Worm (Caenorhabditis elegans) whole organism, young adult: ENCODE data around the gene C38H2.3.

Experiments used
- C17E4.6 ChIP-seq: fragments of 200-800 bp; sonication (Bioruptor generic); IDR thresholded peaks from 2 replicates; pipeline ENCODE4 v1.3.6; 2022; ENCODE audit warnings: missing genetic modification reagents, missing genetic modification characterization, missing compliant biosample characterization
- F22D6.2 ChIP-seq: sonication (generic microtip); optimal IDR thresholded peaks from 2 replicates; lab custom pipeline; 2016; ENCODE audit warnings: mild to moderate bottlenecking, missing genetic modification characterization, missing compliant biosample characterization
- F33H1.4 ChIP-seq: fragments of 200-800 bp; sonication (Bioruptor generic); IDR thresholded peaks from 2 replicates; pipeline ENCODE4 v1.3.6; 2022; ENCODE audit warnings: missing genetic modification reagents, missing genetic modification characterization, missing compliant biosample characterization
- F37B4.10 ChIP-seq: fragments of 200-800 bp; sonication (Bioruptor generic); IDR thresholded peaks from 2 replicates; pipeline ENCODE4 v1.3.6; 2022; ENCODE audit warnings: missing genetic modification characterization, missing compliant biosample characterization
- F49E8.2 ChIP-seq: sonication (generic microtip); optimal IDR thresholded peaks from 3 replicates; lab custom pipeline; 2017; ENCODE audit warnings: missing genetic modification characterization, mild to moderate bottlenecking, missing compliant biosample characterization, antibody characterized with exemption, moderate library complexity; ENCODE audit not compliant: insufficient read depth
- K11D2.4 ChIP-seq: fragments of 200-800 bp; sonication (Bioruptor generic); IDR thresholded peaks from 2 replicates; pipeline ENCODE4 v1.3.6; 2022; ENCODE audit warnings: missing genetic modification reagents, missing genetic modification characterization, missing compliant biosample characterization
- K12H6.12 ChIP-seq: fragments of 200-800 bp; sonication (Bioruptor generic); optimal IDR thresholded peaks from 2 replicates; lab custom pipeline; 2018; ENCODE audit warnings: mild to moderate bottlenecking, missing genetic modification characterization, missing compliant biosample characterization
- T07F8.4 ChIP-seq: sonication (generic microtip); optimal IDR thresholded peaks from 2 replicates; lab custom pipeline; 2016; ENCODE audit warnings: mild to moderate bottlenecking, missing genetic modification characterization, moderate library complexity, missing compliant biosample characterization
- T26A5.8 ChIP-seq: sonication (generic microtip); optimal IDR thresholded peaks from 2 replicates; lab custom pipeline; 2016; ENCODE audit warnings: missing genetic modification characterization, missing compliant biosample characterization
- bed-2 ChIP-seq: fragments of 200-800 bp; sonication (Bioruptor generic); IDR thresholded peaks from 2 replicates; pipeline ENCODE4 v1.3.6; 2022; ENCODE audit warnings: missing genetic modification reagents, missing genetic modification characterization, missing compliant biosample characterization
- ceh-27 ChIP-seq: fragments of 200-800 bp; sonication (Bioruptor generic); optimal IDR thresholded peaks from 2 replicates; lab custom pipeline; 2018; ENCODE audit warnings: mild to moderate bottlenecking, missing genetic modification characterization, moderate library complexity, missing compliant biosample characterization
- ceh-40 ChIP-seq: fragments of 200-800 bp; sonication (Bioruptor generic); IDR thresholded peaks from 2 replicates; pipeline ENCODE4 v1.3.6; 2022; ENCODE audit warnings: missing genetic modification characterization, missing compliant biosample characterization
- ceh-58 ChIP-seq: fragments of 200-800 bp; sonication (Bioruptor generic); IDR thresholded peaks from 2 replicates; pipeline ENCODE4 v1.3.6; 2022; ENCODE audit warnings: missing genetic modification characterization, missing compliant biosample characterization
- chd-7 ChIP-seq: sonication (generic microtip); optimal IDR thresholded peaks from 2 replicates; lab custom pipeline; 2016; ENCODE audit warnings: mild to moderate bottlenecking, missing genetic modification characterization, moderate library complexity, missing compliant biosample characterization
- die-1 ChIP-seq: sonication (generic microtip); optimal IDR thresholded peaks from 2 replicates; lab custom pipeline; 2016; ENCODE audit warnings: missing genotype, mild to moderate bottlenecking, missing genetic modification characterization, missing compliant biosample characterization
- dpl-1 ChIP-seq: fragments of 150-350 bp; optimal IDR thresholded peaks from 2 replicates; lab custom pipeline; 2014; ENCODE audit warnings: missing biosample characterization, missing genetic modification reagents, missing genetic modification characterization
- egl-18 ChIP-seq: fragments of 200-800 bp; sonication (Bioruptor generic); IDR thresholded peaks from 2 replicates; pipeline ENCODE4 v1.3.6; 2022; ENCODE audit warnings: missing genetic modification reagents, missing genetic modification characterization, missing compliant biosample characterization
- egrh-3 ChIP-seq: fragments of 200-800 bp; sonication (Bioruptor generic); IDR thresholded peaks from 2 replicates; pipeline ENCODE4 v1.3.6; 2022; ENCODE audit warnings: missing genetic modification reagents, missing genetic modification characterization, missing compliant biosample characterization
- ets-4 ChIP-seq: fragments of 200-800 bp; sonication (Bioruptor generic); optimal IDR thresholded peaks from 2 replicates; lab custom pipeline; 2018; ENCODE audit warnings: mild to moderate bottlenecking, missing genetic modification characterization, missing compliant biosample characterization
- gei-17 ChIP-seq: fragments of 200-800 bp; sonication (Bioruptor generic); optimal IDR thresholded peaks from 2 replicates; lab custom pipeline; 2018; ENCODE audit warnings: mild to moderate bottlenecking, missing genetic modification characterization, missing compliant biosample characterization
- him-1 ChIP-seq: sonication (generic microtip); optimal IDR thresholded peaks from 2 replicates; lab custom pipeline; 2016; ENCODE audit warnings: missing genotype, missing genetic modification reagents, missing genetic modification characterization, missing compliant biosample characterization
- hlh-12 ChIP-seq: sonication (generic microtip); optimal IDR thresholded peaks from 2 replicates; lab custom pipeline; 2016; ENCODE audit warnings: missing genetic modification characterization, missing compliant biosample characterization
- hlh-26 ChIP-seq: fragments of 200-800 bp; sonication (Bioruptor generic); conservative IDR thresholded peaks from 2 replicates; pipeline ENCODE4 v1.3.6; 2022; ENCODE audit warnings: missing genetic modification reagents, missing genetic modification characterization, missing compliant biosample characterization
- hmg-20 ChIP-seq: fragments of 200-800 bp; sonication (Bioruptor generic); IDR thresholded peaks from 2 replicates; pipeline ENCODE4 v1.3.6; 2022; ENCODE audit warnings: missing genetic modification reagents, missing genetic modification characterization, missing compliant biosample characterization
- lin-26 ChIP-seq: fragments of 200-800 bp; sonication (Bioruptor generic); IDR thresholded peaks from 2 replicates; pipeline ENCODE4 v1.3.6; 2022; ENCODE audit warnings: missing genetic modification reagents, missing genetic modification characterization, missing compliant biosample characterization
- lin-35 ChIP-seq, 3 experiments: fragments of 150-350 bp in 2 of 3; sonication (generic microtip) in 1 of 3; optimal IDR thresholded peaks; 2 replicates each; lab custom pipeline; 2014 to 2018; ENCODE audit warnings: missing biosample characterization in 3 of 3, missing genetic modification characterization in 3 of 3, missing genetic modification reagents in 3 of 3
- lin-40 ChIP-seq: sonication (generic microtip); optimal IDR thresholded peaks from 2 replicates; lab custom pipeline; 2016; ENCODE audit warnings: missing genetic modification characterization, mild to moderate bottlenecking, missing compliant biosample characterization, missing genotype, missing genetic modification reagents
- lsy-27 ChIP-seq: sonication (generic microtip); optimal IDR thresholded peaks from 2 replicates; lab custom pipeline; 2017; ENCODE audit warnings: missing genetic modification characterization, mild to moderate bottlenecking, missing compliant biosample characterization, antibody characterized with exemption, missing genotype, borderline replicate concordance; ENCODE audit not compliant: insufficient read depth
- mcd-1 ChIP-seq: fragments of 200-800 bp; sonication (Bioruptor generic); IDR thresholded peaks from 2 replicates; pipeline ENCODE4 v1.3.6; 2022; ENCODE audit warnings: missing genetic modification reagents, missing genetic modification characterization, missing compliant biosample characterization
- mel-28 ChIP-seq: sonication (generic microtip); optimal IDR thresholded peaks from 2 replicates; lab custom pipeline; 2016; ENCODE audit warnings: borderline replicate concordance, mild to moderate bottlenecking, missing genetic modification characterization, missing compliant biosample characterization
- nhr-120 ChIP-seq: fragments of 200-800 bp; sonication (Bioruptor generic); IDR thresholded peaks from 2 replicates; pipeline ENCODE4 v1.3.6; 2022; ENCODE audit warnings: missing genetic modification characterization, missing compliant biosample characterization
- nhr-179 ChIP-seq: sonication (generic microtip); optimal IDR thresholded peaks from 2 replicates; lab custom pipeline; 2016; ENCODE audit warnings: mild to moderate bottlenecking, missing genetic modification characterization, missing compliant biosample characterization
- rec-8 ChIP-seq, 2 experiments: sonication (generic microtip); optimal IDR thresholded peaks; 2 replicates each; lab custom pipeline; 2016; ENCODE audit warnings: mild to moderate bottlenecking in 2 of 2, missing genetic modification characterization in 2 of 2, missing genetic modification reagents in 2 of 2, missing genotype in 2 of 2, missing biosample characterization in 1 of 2, missing compliant biosample characterization in 1 of 2, moderate library complexity in 1 of 2
- snpc-4 ChIP-seq, 5 experiments: fragments of 150-350 bp in 1 of 5; sonication (generic microtip) in 4 of 5; optimal IDR thresholded peaks; 2 replicates each; lab custom pipeline; 2014 to 2018; ENCODE audit warnings: missing genetic modification characterization in 5 of 5, missing biosample characterization in 3 of 5, antibody characterized with exemption in 2 of 5, mild to moderate bottlenecking in 2 of 5, missing compliant biosample characterization in 2 of 5, missing genotype in 2 of 5, moderate library complexity in 2 of 5, missing genetic modification reagents in 1 of 5
- somi-1 ChIP-seq: fragments of 200-800 bp; sonication (Bioruptor generic); optimal IDR thresholded peaks from 2 replicates; lab custom pipeline; 2018; ENCODE audit warnings: mild to moderate bottlenecking, missing genetic modification characterization, missing compliant biosample characterization
- tbx-9 ChIP-seq: sonication (generic microtip); optimal IDR thresholded peaks from 2 replicates; lab custom pipeline; 2016; ENCODE audit warnings: borderline replicate concordance, missing genetic modification characterization, inconsistent platforms, missing compliant biosample characterization
- xnd-1 ChIP-seq: sonication (generic microtip); optimal IDR thresholded peaks from 2 replicates; lab custom pipeline; 2016; ENCODE audit warnings: missing genotype, missing genetic modification reagents, missing genetic modification characterization, missing compliant biosample characterization
- zim-3 ChIP-seq: sonication (generic microtip); optimal IDR thresholded peaks from 2 replicates; lab custom pipeline; 2017; ENCODE audit warnings: mild to moderate bottlenecking, missing genetic modification characterization, moderate library complexity, missing compliant biosample characterization
- ztf-3 ChIP-seq: fragments of 200-800 bp; sonication (Bioruptor generic); optimal IDR thresholded peaks from 2 replicates; lab custom pipeline; 2018; ENCODE audit warnings: mild to moderate bottlenecking, missing genetic modification characterization, missing compliant biosample characterization

C38H2.3 gene

DNA sequence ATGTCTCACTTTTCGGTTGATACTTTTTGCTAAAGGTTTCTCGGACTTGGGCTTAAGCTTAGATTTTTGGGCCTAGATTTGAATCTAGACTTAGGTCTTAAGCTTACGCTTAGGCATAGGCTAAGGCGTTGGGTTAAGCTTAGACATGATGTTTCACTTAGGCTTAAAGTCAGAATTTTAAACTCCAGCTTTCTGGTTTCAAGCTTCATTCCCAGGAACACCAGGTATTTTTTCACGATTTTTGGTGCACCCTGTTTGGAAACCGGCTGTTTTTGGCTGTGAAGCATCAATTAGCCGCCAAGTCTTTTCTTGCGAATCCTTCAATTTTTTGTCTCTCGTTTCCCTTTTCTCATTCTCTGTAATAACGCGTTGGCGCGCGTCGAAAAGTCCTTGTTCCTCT, 12.5 kb downstream of the C38H2.3 start:
- TF ChIP-seq F37B4.10 (0 out of 2 replicates have a peak, but pooled peaks have one; percentile 41), zim-3 (no peak)

DNA sequence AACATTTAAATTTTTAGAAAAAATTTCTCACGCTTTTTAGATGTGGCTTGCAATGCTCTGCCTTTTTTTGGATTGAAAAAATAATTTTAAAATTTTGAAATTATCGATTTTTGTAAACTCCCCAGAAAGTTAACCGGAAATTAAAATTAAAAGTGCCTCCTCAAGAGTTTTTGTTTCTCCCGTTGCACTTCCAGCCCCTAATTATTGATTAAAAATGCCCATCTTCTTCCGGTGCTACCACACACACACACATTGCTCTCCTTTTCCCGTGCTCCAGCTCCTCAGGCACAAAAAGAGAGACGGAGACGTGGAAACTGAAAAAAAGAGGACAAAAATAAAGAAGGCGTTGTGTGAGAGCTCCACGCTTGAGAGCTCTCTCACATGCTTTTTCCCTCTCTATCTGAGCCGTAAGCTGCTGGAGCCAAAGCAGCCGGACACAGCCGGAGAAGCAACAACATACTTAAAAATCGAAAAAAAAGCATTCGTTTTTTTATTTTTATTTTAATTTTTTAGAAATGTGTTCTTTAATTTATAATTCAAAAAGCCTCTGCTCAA, 18.9 kb downstream of the C38H2.3 start:
- TF ChIP-seq K12H6.12 (peak; percentile 44), mcd-1 (GFP tag; lab: Robert Waterston, UW) (no peak), ceh-27 (GFP tag; lab: Kevin White, UChicago) (peak; percentile 4), K11D2.4 (GFP tag; lab: Robert Waterston, UW) (no peak)

DNA sequence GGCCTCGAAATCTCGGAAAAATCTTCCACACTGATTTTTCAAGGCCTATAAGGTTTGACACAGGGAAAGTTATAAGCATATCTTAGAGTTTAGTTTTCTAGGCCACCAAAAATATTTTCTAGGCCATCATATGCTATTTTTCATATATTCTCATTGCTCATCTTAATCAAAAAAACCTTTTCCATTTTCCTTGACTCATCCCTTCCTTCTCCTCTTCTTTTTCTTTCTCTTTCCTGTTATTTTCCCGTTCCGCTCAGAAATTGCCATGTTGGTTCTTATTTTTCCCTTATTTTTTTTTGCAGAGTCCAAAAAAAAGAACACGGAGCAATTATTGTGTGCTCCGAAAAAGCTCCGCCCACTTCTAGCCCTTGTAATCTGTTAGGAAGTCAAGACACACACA, 21.7 kb downstream of the C38H2.3 start, which contains the start of gene tbc-8:
TSS of gene tbc-8 (plus strand) at position 301 of the 400 bp plus-strand sequence.
- no peak for TF ChIP-seq lin-40 (tag; lab: Kevin White, UChicago)
- TF ChIP-seq lin-35 (GFP tag; optimal IDR thresholded peaks at IDR 0.05; lab: Kevin White, UChicago) = no peak
- TF ChIP-seq hlh-12 (tag; lab: Kevin White, UChicago) = no peak
- no peak for TF ChIP-seq snpc-4 (GFP tag; optimal IDR thresholded peaks at IDR 0.05; lab: Kevin White, UChicago)
- no peak for TF ChIP-seq snpc-4 (tag; optimal IDR thresholded peaks at IDR 0.05; lab: Kevin White, UChicago)
- TF ChIP-seq ceh-40 (GFP tag; lab: Robert Waterston, UW) = no peak
- no peak for TF ChIP-seq him-1
- no peak for TF ChIP-seq T26A5.8 (tag; lab: Kevin White, UChicago)
- TF ChIP-seq dpl-1 (GFP tag; lab: Kevin White, UChicago) = no peak
- TF ChIP-seq F33H1.4 (GFP tag; lab: Robert Waterston, UW) = no peak
- TF ChIP-seq ceh-58 (GFP tag; lab: Robert Waterston, UW) = no peak
- TF ChIP-seq xnd-1 = no peak
- TF ChIP-seq ets-4 (GFP tag; lab: Kevin White, UChicago) = no peak
- TF ChIP-seq zim-3 = no peak
- no peak for TF ChIP-seq somi-1 (GFP tag; lab: Kevin White, UChicago)
- no peak for TF ChIP-seq hmg-20 (GFP tag; lab: Robert Waterston, UW)
- TF ChIP-seq, all 124 proteins: peak for 0

DNA sequence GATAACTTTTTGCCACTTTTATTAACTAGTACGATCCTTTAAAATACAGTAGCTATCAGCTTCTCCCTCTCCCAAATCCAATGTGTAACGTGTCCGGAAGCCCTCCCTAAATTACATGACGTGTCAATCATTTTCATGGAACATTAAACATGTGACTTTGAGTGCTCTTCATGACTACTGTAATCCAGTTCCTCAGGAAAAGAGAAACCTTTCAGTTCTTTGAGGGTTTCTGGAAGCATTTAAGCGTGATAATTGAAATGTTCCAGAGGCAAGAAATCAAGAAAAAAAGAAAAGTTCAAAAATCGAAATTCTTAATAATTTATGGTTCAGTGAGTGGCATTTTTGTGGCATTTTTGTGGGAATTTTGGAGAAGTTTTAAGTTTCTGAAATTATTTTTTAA, 23.5 kb downstream of the C38H2.3 start:
- TF ChIP-seq egl-18 (GFP tag; lab: Robert Waterston, UW) (no peak), bed-2 (GFP tag; lab: Robert Waterston, UW) (no peak), mcd-1 (GFP tag; lab: Robert Waterston, UW) (no peak), gei-17 (no peak), F49E8.2 (tag; lab: Kevin White, UChicago) (no peak), C17E4.6 (no peak), chd-7 (tag; lab: Kevin White, UChicago) (no peak)
- TF ChIP-seq, all 124 proteins: peak for 0

DNA sequence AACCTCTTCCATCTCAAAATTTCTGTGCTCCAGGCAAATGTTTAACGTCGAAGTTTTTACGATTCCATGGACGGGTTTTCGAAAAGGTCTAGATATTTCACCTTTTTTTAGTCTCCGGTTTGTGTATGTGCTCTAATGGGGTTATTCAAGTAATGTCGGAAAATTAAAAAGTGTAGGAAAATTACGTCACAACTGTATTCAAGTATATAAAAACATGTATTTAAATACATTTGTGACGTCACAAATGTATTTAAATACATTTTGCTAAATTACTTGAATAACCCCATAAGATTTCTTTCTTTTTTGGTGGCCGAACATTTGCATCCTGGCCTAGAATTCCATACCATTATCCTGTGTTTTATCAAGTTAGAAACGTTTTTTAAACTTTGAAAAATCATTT, 24.9 kb downstream of the C38H2.3 start:
- no peak for TF ChIP-seq F22D6.2 (tag; lab: Kevin White, UChicago)
- no peak for TF ChIP-seq hlh-26
- no peak for TF ChIP-seq F49E8.2 (tag; lab: Kevin White, UChicago)
- no peak for TF ChIP-seq mel-28
- no peak for TF ChIP-seq C17E4.6

DNA sequence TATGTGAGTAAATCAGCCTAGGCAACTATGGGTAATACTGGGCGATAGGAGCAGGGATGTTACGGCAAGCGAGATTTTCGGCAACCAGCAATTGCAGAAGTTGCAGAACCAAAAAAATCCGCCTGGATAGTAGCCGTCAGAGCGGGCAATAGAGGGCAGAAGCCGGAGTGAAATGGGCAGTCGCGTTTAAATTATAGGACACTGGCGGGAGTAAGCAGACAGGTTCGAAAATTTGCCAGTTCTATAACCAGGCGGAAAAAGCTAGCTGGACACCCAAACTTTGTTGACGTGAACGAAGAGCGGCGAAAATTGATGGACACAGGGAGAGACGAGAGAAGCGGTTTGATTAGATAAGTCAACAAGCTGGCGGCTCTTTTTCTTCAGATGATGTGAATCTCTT, 26.5 kb downstream of the C38H2.3 start:
- TF ChIP-seq nhr-179 (no peak), mel-28 (no peak), lsy-27 (tag; lab: Kevin White, UChicago) (no peak), die-1 (tag; lab: Kevin White, UChicago) (no peak), nhr-120 (no peak), rec-8 (tag; optimal IDR thresholded peaks at IDR 0.05; lab: Kevin White, UChicago) (no peak), lin-26 (GFP tag; lab: Robert Waterston, UW) (no peak), egrh-3 (GFP tag; lab: Robert Waterston, UW) (no peak), tbx-9 (tag; lab: Kevin White, UChicago) (no peak), K12H6.12 (no peak), gei-17 (no peak), ztf-3 (GFP tag; lab: Kevin White, UChicago) (no peak), T07F8.4 (tag; lab: Kevin White, UChicago) (no peak), ceh-58 (GFP tag; lab: Robert Waterston, UW) (no peak)
